Worm (Caenorhabditis elegans) whole organism, L3 larva: ENCODE measurements around the gene ZK354.3.

Source experiments
- ceh-16 ChIP-seq: sonication (generic microtip); optimal IDR thresholded peaks from 2 replicates; lab custom pipeline; 2017; ENCODE audit warnings: missing biosample characterization, missing genetic modification characterization
- ceh-28 ChIP-seq: fragments of 150-350 bp; optimal IDR thresholded peaks from 2 replicates; lab custom pipeline; 2014; ENCODE audit warnings: missing biosample characterization, missing genetic modification reagents, missing genetic modification characterization
- lin-39 ChIP-seq: fragments of 150-350 bp; optimal IDR thresholded peaks from 2 replicates; lab custom pipeline; 2018; ENCODE audit warnings: missing biosample characterization, missing genetic modification reagents, missing genetic modification characterization
- nhr-237 ChIP-seq: fragments of 150-350 bp; optimal IDR thresholded peaks from 2 replicates; lab custom pipeline; 2014; ENCODE audit warnings: missing biosample characterization, missing genetic modification characterization
- pha-4 ChIP-seq: fragments of 150-350 bp; optimal IDR thresholded peaks from 2 replicates; lab custom pipeline; 2014; ENCODE audit warnings: missing biosample characterization, missing genetic modification reagents, missing genetic modification characterization
- skn-1 ChIP-seq: fragments of 150-350 bp; optimal IDR thresholded peaks from 2 replicates; lab custom pipeline; 2014; ENCODE audit warnings: missing biosample characterization, missing genetic modification characterization
- snpc-4 ChIP-seq: fragments of 150-350 bp; optimal IDR thresholded peaks from 2 replicates; lab custom pipeline; 2014; ENCODE audit warnings: missing biosample characterization, missing genetic modification characterization

ce11 chrIV:5360533-5360932 is 50.7 kb downstream of the ZK354.3 start, which contains the start of gene F41H10.5:
- no peak for TF ChIP-seq pha-4 (tag; lab: Kevin White, UChicago)
- no peak for TF ChIP-seq skn-1 (tag; lab: Kevin White, UChicago)
- no peak for TF ChIP-seq nhr-237
- no peak for TF ChIP-seq ceh-28 (tag; lab: Kevin White, UChicago)
- TF ChIP-seq snpc-4 (tag; lab: Kevin White, UChicago): no peak
- TF ChIP-seq lin-39 (tag; lab: Kevin White, UChicago): no peak
- TF ChIP-seq ceh-16 (tag; lab: Kevin White, UChicago): no peak
